Worm (Caenorhabditis elegans) whole organism, L1 larva: ENCODE data around the gene dpf-6.

Experiments
- C16A3.4 ChIP-seq: fragments of 150-350 bp; optimal IDR thresholded peaks from 2 replicates; lab custom pipeline; 2014; ENCODE audit warnings: missing biosample characterization, missing genetic modification characterization
- ceh-88 ChIP-seq: fragments of 200-800 bp; sonication (Bioruptor generic); IDR thresholded peaks from 2 replicates; pipeline ENCODE4 v1.3.6; 2022; ENCODE audit warnings: missing genetic modification characterization, missing compliant biosample characterization
- efl-1 ChIP-seq, 4 experiments: fragments of 150-350 bp; optimal IDR thresholded peaks in 3 of 4; peaks in 1 of 4; 1 replicate in 1 of 4; 2 replicates in 3 of 4; lab custom pipeline; 2014; ENCODE audit warnings: missing biosample characterization in 2 of 4, missing genetic modification characterization in 2 of 4, missing genetic modification reagents in 2 of 4
- lin-15B ChIP-seq: fragments of 150-350 bp; sonication (generic microtip); optimal IDR thresholded peaks from 3 replicates; lab custom pipeline; 2014; ENCODE audit warnings: missing biosample characterization, missing genetic modification characterization
- lin-39 ChIP-seq: fragments of 150-350 bp; optimal IDR thresholded peaks from 2 replicates; lab custom pipeline; 2014; ENCODE audit warnings: missing biosample characterization, missing genetic modification reagents, missing genetic modification characterization
- mdl-1 ChIP-seq, 2 experiments: fragments of 150-350 bp; optimal IDR thresholded peaks; 2 replicates each; lab custom pipeline; 2014 to 2017; ENCODE audit warnings: missing biosample characterization in 2 of 2, missing genetic modification characterization in 2 of 2, inconsistent platforms in 1 of 2
- pag-3 ChIP-seq: sonication (generic microtip); optimal IDR thresholded peaks from 2 replicates; lab custom pipeline; 2017; ENCODE audit warnings: missing genetic modification characterization, mild to moderate bottlenecking, missing compliant biosample characterization, antibody characterized with exemption, borderline replicate concordance; ENCODE audit not compliant: insufficient read depth
- rnt-1 ChIP-seq: sonication (generic microtip); optimal IDR thresholded peaks from 2 replicates; lab custom pipeline; 2016; ENCODE audit warnings: mild to moderate bottlenecking, missing genetic modification characterization, moderate library complexity, missing compliant biosample characterization

- TF ChIP-seq efl-1 (optimal IDR thresholded peaks at IDR 0.05; lab: Kevin White, UChicago), result no peak
- TF ChIP-seq efl-1 (GFP tag; optimal IDR thresholded peaks at IDR 0.05 in 1 of 2; lab: Kevin White, UChicago), result no peak
- TF ChIP-seq C16A3.4 (tag; lab: Kevin White, UChicago), result no peak
- no peak for TF ChIP-seq lin-39 (tag; lab: Kevin White, UChicago)
- TF ChIP-seq pag-3 (tag; lab: Kevin White, UChicago), result no peak
- no peak for TF ChIP-seq rnt-1
- TF ChIP-seq ceh-88 (GFP tag; lab: Robert Waterston, UW), result no peak
- TF ChIP-seq lin-15B (tag; lab: Kevin White, UChicago), result no peak
- TF ChIP-seq mdl-1 (tag; optimal IDR thresholded peaks at IDR 0.05; lab: Kevin White, UChicago), result no peak
These were observed 27.7 kb upstream of the dpf-6 start, which contains the start of gene cit-1.2 for ce11 chrIII:8010260-8010822.
